Fruit fly (Drosophila melanogaster) whole organism, embryonic: ENCODE measurements around the gene Cyp28c1.
A peak's percentile ranks its signal among the peaks of the same experiment; 100 is the strongest.

Experiments
- ATbp ChIP-seq: fragments of 200-800 bp; sonication (Bioruptor generic); optimal IDR thresholded peaks from 2 replicates; lab custom pipeline; 2017; ENCODE audit warnings: missing biosample characterization, mild to moderate bottlenecking, missing genetic modification characterization, missing genetic modification reagents
- Awh ChIP-seq: fragments of 200-800 bp; sonication (Bioruptor generic); IDR thresholded peaks from 2 replicates; pipeline ENCODE4, ENCODE4 v1.3.6; 2022; ENCODE audit warnings: missing biosample characterization, missing genetic modification characterization
- BEAF-32 ChIP-seq: fragments of 200-800 bp; sonication (Bioruptor generic); optimal IDR thresholded peaks from 3 replicates; lab custom pipeline; 2017; ENCODE audit warnings: missing biosample characterization, missing genetic modification characterization, mild to moderate bottlenecking, moderate library complexity, missing genetic modification reagents
- CG10209 ChIP-seq: fragments of 200-800 bp; sonication (Bioruptor generic); optimal IDR thresholded peaks from 3 replicates; lab custom pipeline; 2017; ENCODE audit warnings: missing biosample characterization, mild to moderate bottlenecking, missing genetic modification characterization, missing genetic modification reagents
- CG10366 ChIP-seq: fragments of 200-800 bp; sonication (Bioruptor generic); IDR thresholded peaks from 2 replicates; pipeline ENCODE4 v1.3.6; 2022; ENCODE audit warnings: missing biosample characterization, missing genetic modification characterization
- CG14710 ChIP-seq: fragments of 200-800 bp; sonication (Bioruptor generic); optimal IDR thresholded peaks from 3 replicates; lab custom pipeline; 2019; ENCODE audit warnings: missing biosample characterization, mild to moderate bottlenecking, missing genetic modification characterization, moderate library complexity
- CG15269 ChIP-seq: fragments of 200-800 bp; sonication (Bioruptor generic); optimal IDR thresholded peaks from 2 replicates; lab custom pipeline; 2018; ENCODE audit warnings: missing biosample characterization, mild to moderate bottlenecking, missing genetic modification characterization, moderate library complexity
- CG17385 ChIP-seq: fragments of 200-800 bp; sonication (Bioruptor generic); optimal IDR thresholded peaks from 3 replicates; lab custom pipeline; 2018; ENCODE audit warnings: missing biosample characterization, mild to moderate bottlenecking, missing genetic modification characterization
- CG2889 ChIP-seq: fragments of 200-800 bp; sonication (Bioruptor generic); IDR thresholded peaks from 3 replicates; pipeline ENCODE4 v1.3.6; 2022; ENCODE audit warnings: missing biosample characterization, missing genetic modification characterization
- CG4282 ChIP-seq: fragments of 200-800 bp; sonication (Bioruptor generic); optimal IDR thresholded peaks from 2 replicates; lab custom pipeline; 2016; ENCODE audit warnings: missing biosample characterization, missing genetic modification characterization
- CG4328 ChIP-seq: fragments of 200-800 bp; sonication (Bioruptor generic); optimal IDR thresholded peaks from 3 replicates; lab custom pipeline; 2017; ENCODE audit warnings: missing biosample characterization, missing genetic modification reagents, missing genetic modification characterization
- CG6254 ChIP-seq: fragments of 200-800 bp; sonication (Bioruptor generic); optimal IDR thresholded peaks from 3 replicates; lab custom pipeline; 2017; ENCODE audit warnings: mild to moderate bottlenecking, missing biosample characterization, missing genetic modification reagents, missing genetic modification characterization
- CG6854 ChIP-seq: fragments of 200-800 bp; sonication (Bioruptor generic); optimal IDR thresholded peaks from 3 replicates; lab custom pipeline; 2017; ENCODE audit warnings: missing biosample characterization, mild to moderate bottlenecking, missing genetic modification characterization
- CG7963 ChIP-seq: fragments of 200-800 bp; sonication (Bioruptor generic); IDR thresholded peaks from 3 replicates; pipeline ENCODE4 v1.3.6; 2022; ENCODE audit warnings: missing biosample characterization, missing genetic modification characterization; ENCODE audit not compliant: partially characterized antibody
- CG8388 ChIP-seq: fragments of 200-800 bp; sonication (Bioruptor generic); optimal IDR thresholded peaks from 2 replicates; lab custom pipeline; 2019; ENCODE audit warnings: missing biosample characterization, mild to moderate bottlenecking, missing genetic modification characterization, moderate library complexity
- CG9727 ChIP-seq: fragments of 200-800 bp; sonication (Bioruptor generic); optimal IDR thresholded peaks from 3 replicates; lab custom pipeline; 2017; ENCODE audit warnings: missing biosample characterization, mild to moderate bottlenecking, missing genetic modification characterization
- D ChIP-seq, 2 experiments: fragments of 200-800 bp in 1 of 2; fragments of >200 bp in 1 of 2; sonication (Bioruptor generic) in 1 of 2; optimal IDR thresholded peaks; 2 replicates in 1 of 2; 3 replicates in 1 of 2; lab custom pipeline; 2017; ENCODE audit warnings: mild to moderate bottlenecking in 1 of 2, missing biosample characterization in 1 of 2, missing genetic modification characterization in 1 of 2, missing genetic modification reagents in 1 of 2
- Dll ChIP-seq: fragments of 200-800 bp; sonication (Bioruptor generic); IDR thresholded peaks from 4 replicates; pipeline ENCODE4 v1.3.6; 2022; ENCODE audit warnings: missing biosample characterization, missing genetic modification characterization; ENCODE audit not compliant: partially characterized antibody
- Eip74EF ChIP-seq, 2 experiments: fragments of 200-800 bp in 1 of 2; fragments of >200 bp in 1 of 2; sonication (Bioruptor generic) in 1 of 2; optimal IDR thresholded peaks; 2 replicates each; lab custom pipeline; 2017 to 2019; ENCODE audit warnings: missing biosample characterization in 2 of 2, missing genetic modification characterization in 2 of 2, mild to moderate bottlenecking in 1 of 2, moderate library complexity in 1 of 2
- HLH54F ChIP-seq: fragments of 200-800 bp; sonication (Bioruptor generic); optimal IDR thresholded peaks from 3 replicates; lab custom pipeline; 2016; ENCODE audit warnings: missing biosample characterization, missing genetic modification characterization
- HmgZ ChIP-seq: fragments of 200-800 bp; sonication (Bioruptor generic); optimal IDR thresholded peaks from 2 replicates; lab custom pipeline; 2018; ENCODE audit warnings: missing biosample characterization, mild to moderate bottlenecking, missing genetic modification characterization
- Hmx ChIP-seq: fragments of 200-800 bp; sonication (Bioruptor generic); optimal IDR thresholded peaks from 2 replicates; lab custom pipeline; 2016; ENCODE audit warnings: missing biosample characterization, missing genetic modification characterization
- Hr39 ChIP-seq: fragments of >200 bp; optimal IDR thresholded peaks from 2 replicates; lab custom pipeline; 2017
- Hr51 ChIP-seq, 2 experiments: fragments of 200-800 bp; sonication (Bioruptor generic); optimal IDR thresholded peaks; 2 replicates in 1 of 2; 3 replicates in 1 of 2; lab custom pipeline; 2016 to 2018; ENCODE audit warnings: missing biosample characterization in 2 of 2, missing genetic modification characterization in 2 of 2, mild to moderate bottlenecking in 1 of 2, moderate library complexity in 1 of 2
- Hr78 ChIP-seq, 2 experiments: fragments of 200-800 bp in 1 of 2; fragments of >200 bp in 1 of 2; sonication (Bioruptor generic) in 1 of 2; optimal IDR thresholded peaks; 2 replicates each; lab custom pipeline; 2017 to 2019; ENCODE audit warnings: missing biosample characterization in 2 of 2, missing genetic modification characterization in 2 of 2, mild to moderate bottlenecking in 1 of 2, moderate library complexity in 1 of 2
- MBD-R2 ChIP-seq: fragments of 200-800 bp; sonication (Bioruptor generic); IDR thresholded peaks from 2 replicates; pipeline ENCODE4 v1.3.6; 2022; ENCODE audit warnings: missing biosample characterization, missing genetic modification characterization
- Med ChIP-seq: fragments of 200-800 bp; sonication (Bioruptor generic); peaks from one replicate; lab custom pipeline; 2016; ENCODE audit warnings: missing biosample characterization, missing genetic modification characterization, mild to moderate bottlenecking, inconsistent platforms, moderate library complexity
- Meics ChIP-seq: fragments of 200-800 bp; sonication (Bioruptor generic); optimal IDR thresholded peaks from 2 replicates; lab custom pipeline; 2017; ENCODE audit warnings: missing biosample characterization, mild to moderate bottlenecking, missing genetic modification characterization
- NC2β ChIP-seq: fragments of 200-800 bp; sonication (Bioruptor generic); optimal IDR thresholded peaks from 2 replicates; lab custom pipeline; 2016; ENCODE audit warnings: missing biosample characterization, missing genetic modification characterization
- PHDP ChIP-seq: fragments of 200-800 bp; sonication (Bioruptor generic); optimal IDR thresholded peaks from 3 replicates; lab custom pipeline; 2018; ENCODE audit warnings: missing biosample characterization, mild to moderate bottlenecking, missing genetic modification characterization, moderate library complexity
- Ptx1 ChIP-seq: fragments of 200-800 bp; sonication (Bioruptor generic); IDR thresholded peaks from 2 replicates; pipeline ENCODE4 v1.3.6; 2022; ENCODE audit warnings: missing biosample characterization, missing genetic modification characterization
- Six4 ChIP-seq: fragments of 200-800 bp; sonication (Bioruptor generic); optimal IDR thresholded peaks from 2 replicates; lab custom pipeline; 2016; ENCODE audit warnings: missing biosample characterization, missing genetic modification characterization
- Vsx1 ChIP-seq: fragments of 200-800 bp; sonication (Bioruptor generic); optimal IDR thresholded peaks from 2 replicates; lab custom pipeline; 2017; ENCODE audit warnings: missing biosample characterization, mild to moderate bottlenecking, missing genetic modification characterization, missing genetic modification reagents
- ash1 ChIP-seq: fragments of 200-800 bp; sonication (Bioruptor generic); optimal IDR thresholded peaks from 2 replicates; lab custom pipeline; 2018; ENCODE audit warnings: missing biosample characterization, mild to moderate bottlenecking, missing genetic modification characterization
- chif ChIP-seq, 2 experiments: fragments of 200-800 bp; sonication (Bioruptor generic); optimal IDR thresholded peaks; 3 replicates each; lab custom pipeline; 2016; ENCODE audit warnings: missing biosample characterization in 2 of 2, missing genetic modification characterization in 2 of 2
- ci ChIP-seq: fragments of 200-800 bp; sonication (Bioruptor generic); IDR thresholded peaks from 3 replicates; pipeline ENCODE4 v1.3.6; 2022; ENCODE audit warnings: missing biosample characterization, missing genetic modification characterization
- crol ChIP-seq: fragments of 200-800 bp; sonication (Bioruptor generic); IDR thresholded peaks from 2 replicates; pipeline ENCODE4 v1.3.6; 2022; ENCODE audit warnings: missing biosample characterization, missing genetic modification characterization
- ewg ChIP-seq: fragments of 200-800 bp; sonication (Bioruptor generic); optimal IDR thresholded peaks from 3 replicates; lab custom pipeline; 2017; ENCODE audit warnings: mild to moderate bottlenecking, missing biosample characterization, missing genetic modification reagents, missing genetic modification characterization
- fd3F ChIP-seq: fragments of 200-800 bp; sonication (Bioruptor generic); optimal IDR thresholded peaks from 2 replicates; lab custom pipeline; 2018; ENCODE audit warnings: missing biosample characterization, mild to moderate bottlenecking, missing genetic modification characterization, moderate library complexity
- grau ChIP-seq: fragments of 200-800 bp; optimal IDR thresholded peaks from 3 replicates; lab custom pipeline; 2019; ENCODE audit warnings: missing biosample characterization, mild to moderate bottlenecking, missing genetic modification characterization, moderate library complexity
- her ChIP-seq: fragments of 200-800 bp; sonication (Bioruptor generic); optimal IDR thresholded peaks from 2 replicates; lab custom pipeline; 2016; ENCODE audit warnings: missing biosample characterization, missing genetic modification characterization
- ken ChIP-seq: fragments of 200-800 bp; sonication (Bioruptor generic); IDR thresholded peaks from 3 replicates; pipeline ENCODE4 v1.3.6; 2022; ENCODE audit warnings: missing biosample characterization, missing genetic modification characterization
- nmo ChIP-seq: fragments of 200-800 bp; sonication (Bioruptor generic); optimal IDR thresholded peaks from 2 replicates; lab custom pipeline; 2018; ENCODE audit warnings: missing biosample characterization, mild to moderate bottlenecking, missing genetic modification characterization, moderate library complexity
- nom ChIP-seq: fragments of 200-800 bp; sonication (Bioruptor generic); optimal IDR thresholded peaks from 2 replicates; lab custom pipeline; 2017; ENCODE audit warnings: missing biosample characterization, missing genetic modification characterization, mild to moderate bottlenecking, moderate library complexity, missing genetic modification reagents
- onecut ChIP-seq: fragments of 200-800 bp; sonication (Bioruptor generic); IDR thresholded peaks from 2 replicates; pipeline ENCODE4 v1.3.6; 2022; ENCODE audit warnings: missing biosample characterization, missing genetic modification characterization
- pum ChIP-seq: fragments of 200-800 bp; sonication (Bioruptor generic); optimal IDR thresholded peaks from 2 replicates; lab custom pipeline; 2016; ENCODE audit warnings: missing biosample characterization, missing genetic modification characterization
- tll ChIP-seq, 2 experiments: fragments of 200-800 bp in 1 of 2; fragments of >200 bp in 1 of 2; sonication (Bioruptor generic) in 1 of 2; optimal IDR thresholded peaks; 2 replicates each; lab custom pipeline; 2017 to 2019; ENCODE audit warnings: missing biosample characterization in 2 of 2, missing genetic modification characterization in 2 of 2, mild to moderate bottlenecking in 1 of 2, moderate library complexity in 1 of 2
- zf30C ChIP-seq: fragments of 200-800 bp; sonication (Bioruptor generic); optimal IDR thresholded peaks from 3 replicates; lab custom pipeline; 2018; ENCODE audit warnings: missing biosample characterization, mild to moderate bottlenecking, missing genetic modification characterization

The Cyp28c1 gene

dm6 chrX:11821946-11822345 lies 17.5 kb upstream of the Cyp28c1 start (continued):
- TF ChIP-seq Med (peak; percentile 74), HLH54F (GFP tag; lab: Kevin White, UChicago) (no peak), MBD-R2 (GFP tag; lab: Robert Waterston, UW) (no peak), CG15269 (tag; lab: Kevin White, UChicago) (peak; percentile 27), tll (GFP tag; optimal IDR thresholded peaks at IDR 0.05; lab: Kevin White, UChicago) (no peak), CG2889 (GFP tag; lab: Robert Waterston, UW) (no peak), ken (GFP tag; lab: Robert Waterston, UW) (no peak), CG4328 (GFP tag; lab: Kevin White, UChicago) (no peak), PHDP (tag; lab: Kevin White, UChicago) (no peak), Meics (peak; percentile 29), CG8388 (GFP tag; lab: Kevin White, UChicago) (no peak), CG10366 (no peak), Ptx1 (GFP tag; lab: Robert Waterston, UW) (no peak), Hr51 (GFP tag; optimal IDR thresholded peaks at IDR 0.05; lab: Kevin White, UChicago) (peak in 1 of 2 experiments; percentile 12), CG6854 (GFP tag; lab: Kevin White, UChicago) (peak; percentile 7), grau (tag; lab: Kevin White, UChicago) (peak; percentile 28), zf30C (GFP tag; lab: Kevin White, UChicago) (no peak), BEAF-32 (GFP tag; lab: Kevin White, UChicago) (no peak), chif (GFP tag; optimal IDR thresholded peaks at IDR 0.05; lab: Kevin White, UChicago) (no peak), CG7963 (GFP tag; lab: Robert Waterston, UW) (no peak), CG10209 (GFP tag; lab: Kevin White, UChicago) (peak; percentile 7), crol (GFP tag; lab: Robert Waterston, UW) (peak; percentile 64), pum (GFP tag; lab: Kevin White, UChicago) (no peak), Awh (GFP tag; lab: Robert Waterston, UW) (0 out of 2 replicates have a peak, but pooled peaks have one; percentile 13), Dll (no peak), onecut (GFP tag; lab: Robert Waterston, UW) (peak; percentile 11; the same call in 1 of the 2 replicates), Hmx (GFP tag; lab: Kevin White, UChicago) (no peak), nom (peak; percentile 38), Eip74EF (GFP tag; optimal IDR thresholded peaks at IDR 0.05; lab: Kevin White, UChicago) (no peak), nmo (GFP tag; lab: Kevin White, UChicago) (no peak), Six4 (GFP tag; lab: Kevin White, UChicago) (no peak)

DNA sequence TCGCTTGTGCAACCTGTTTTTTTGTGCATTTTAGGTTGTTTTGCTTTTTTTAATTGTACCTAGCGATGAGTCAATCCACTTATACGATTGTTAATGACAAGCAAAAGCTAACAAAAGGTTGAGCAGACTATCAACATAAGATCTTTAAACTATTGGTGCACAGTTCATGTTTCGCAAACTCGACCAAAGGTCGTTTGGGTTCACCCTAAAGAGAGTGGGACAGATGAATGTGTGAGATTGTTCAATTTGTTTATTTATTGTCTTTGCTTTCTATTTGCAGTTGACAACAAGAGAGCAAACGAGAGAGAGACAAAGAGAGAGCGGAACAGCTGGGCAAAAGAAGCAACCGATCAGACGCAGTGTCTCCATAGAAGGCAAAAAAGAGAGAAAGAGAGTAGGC lies 16.4 kb upstream of the Cyp28c1 start:
- TF ChIP-seq onecut (GFP tag; lab: Robert Waterston, UW) = 0 out of 2 replicates have a peak, but pooled peaks have one; percentile 23
- TF ChIP-seq CG14710 = peak; percentile 36
- no peak for TF ChIP-seq Vsx1 (GFP tag; lab: Kevin White, UChicago)
- TF ChIP-seq ash1 (GFP tag; lab: Kevin White, UChicago) = no peak
- TF ChIP-seq ci = peak; percentile 69; the same call in 2 of the 3 replicates
- peak; percentile 43 for TF ChIP-seq NC2β (GFP tag; lab: Kevin White, UChicago)
- peak; percentile 21 for TF ChIP-seq HmgZ
- TF ChIP-seq D (optimal IDR thresholded peaks at IDR 0.05; lab: Kevin White, UChicago) = no peak
- peak; percentile 43 for TF ChIP-seq D (GFP tag; optimal IDR thresholded peaks at IDR 0.05; lab: Kevin White, UChicago)
- no peak for TF ChIP-seq CG4282
- TF ChIP-seq CG6254 (GFP tag; lab: Kevin White, UChicago) = peak; percentile 51
- no peak for TF ChIP-seq Hr39
- TF ChIP-seq nom = peak; percentile 70
- peak; percentile 19 for TF ChIP-seq ewg (GFP tag; lab: Kevin White, UChicago)
- 0 out of 2 replicates have a peak, but pooled peaks have one; percentile 50 for TF ChIP-seq Awh (GFP tag; lab: Robert Waterston, UW)
- TF ChIP-seq fd3F = no peak
- peak; percentile 10 for TF ChIP-seq CG9727
- no peak for TF ChIP-seq her (GFP tag; lab: Kevin White, UChicago)
- TF ChIP-seq CG17385 (GFP tag; lab: Kevin White, UChicago) = peak; percentile 22
- TF ChIP-seq Hr78 (GFP tag; optimal IDR thresholded peaks at IDR 0.05; lab: Kevin White, UChicago) = peak in 1 of 2 experiments; percentile 69
- TF ChIP-seq ATbp (GFP tag; lab: Kevin White, UChicago) = peak; percentile 77
